Worm (Caenorhabditis elegans): ENCODE results near the gene lec-4.

- TF ChIP-seq xnd-1 (tag; optimal IDR thresholded peaks at IDR 0.05): no peak
- TF ChIP-seq nhr-90 (tag; optimal IDR thresholded peaks at IDR 0.05): no peak
Measured at ce11 chrIII:3764043-3764442, 9.1 kb downstream of the lec-4 start.

Measured in whole organism, young adult.